Worm (Caenorhabditis elegans) whole organism, L4 larva: ENCODE data around the gene Y57G11C.30.

Source experiments
- ZK337.2 ChIP-seq: fragments of 200-800 bp; sonication (Bioruptor generic); IDR thresholded peaks from 2 replicates; pipeline ENCODE4 v1.3.6; 2022; ENCODE audit warnings: missing genetic modification reagents, missing genetic modification characterization, missing compliant biosample characterization
- ZK546.5 ChIP-seq, 2 experiments: sonication (generic microtip); optimal IDR thresholded peaks; 2 replicates each; lab custom pipeline; 2017; ENCODE audit warnings: missing biosample characterization in 2 of 2, missing genetic modification characterization in 2 of 2
- daf-12 ChIP-seq: fragments of 150-350 bp; optimal IDR thresholded peaks from 2 replicates; lab custom pipeline; 2014; ENCODE audit warnings: missing biosample characterization, missing genetic modification reagents, missing genetic modification characterization
- egl-27 ChIP-seq: sonication (generic microtip); optimal IDR thresholded peaks from 3 replicates; lab custom pipeline; 2017; ENCODE audit warnings: missing biosample characterization, missing genetic modification reagents, missing genetic modification characterization
- unc-62 ChIP-seq, 3 experiments: fragments of 150-350 bp in 1 of 3; sonication (generic microtip); optimal IDR thresholded peaks in 2 of 3; peaks in 1 of 3; 1 replicate in 1 of 3; 2 replicates in 2 of 3; lab custom pipeline; 2014 to 2017; ENCODE audit warnings: missing biosample characterization in 3 of 3, missing genetic modification characterization in 3 of 3, missing genetic modification reagents in 3 of 3, missing genotype in 1 of 3

DNA sequence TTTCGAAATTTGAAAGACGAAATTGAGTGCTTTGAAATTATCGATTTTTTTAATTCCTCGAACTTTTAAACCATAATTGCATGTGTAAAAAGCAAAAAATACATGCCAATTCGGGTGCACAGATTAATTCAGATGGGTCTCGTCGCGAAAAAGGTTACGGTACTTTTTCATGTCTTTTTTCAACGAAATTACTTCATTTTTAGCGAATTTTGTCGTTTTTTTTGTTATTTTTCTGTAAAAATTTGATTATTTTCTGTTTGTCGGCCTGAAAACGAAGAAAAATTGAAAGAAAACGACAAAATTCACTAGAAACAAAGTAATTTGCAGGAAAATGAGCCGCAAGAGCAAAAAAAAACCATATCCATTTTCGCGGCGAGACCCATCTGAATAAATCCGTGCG is 16.1 kb downstream of the Y57G11C.30 start:
- TF ChIP-seq daf-12 (tag; lab: Kevin White, UChicago) (no peak), unc-62 (GFP tag; optimal IDR thresholded peaks at IDR 0.05 in 1 of 2; lab: Kevin White, UChicago) (no peak), unc-62 (tag; optimal IDR thresholded peaks at IDR 0.05; lab: Kevin White, UChicago) (no peak), egl-27 (no peak), ZK337.2 (GFP tag; lab: Robert Waterston, UW) (no peak), ZK546.5 (tag; optimal IDR thresholded peaks at IDR 0.05; lab: Kevin White, UChicago) (no peak)
